Fruit fly (Drosophila melanogaster): Measurements from ENCODE around the gene DCX-EMAP.
A peak's percentile ranks its signal among the peaks of the same experiment; 100 is the strongest.

Gene DCX-EMAP

DNA sequence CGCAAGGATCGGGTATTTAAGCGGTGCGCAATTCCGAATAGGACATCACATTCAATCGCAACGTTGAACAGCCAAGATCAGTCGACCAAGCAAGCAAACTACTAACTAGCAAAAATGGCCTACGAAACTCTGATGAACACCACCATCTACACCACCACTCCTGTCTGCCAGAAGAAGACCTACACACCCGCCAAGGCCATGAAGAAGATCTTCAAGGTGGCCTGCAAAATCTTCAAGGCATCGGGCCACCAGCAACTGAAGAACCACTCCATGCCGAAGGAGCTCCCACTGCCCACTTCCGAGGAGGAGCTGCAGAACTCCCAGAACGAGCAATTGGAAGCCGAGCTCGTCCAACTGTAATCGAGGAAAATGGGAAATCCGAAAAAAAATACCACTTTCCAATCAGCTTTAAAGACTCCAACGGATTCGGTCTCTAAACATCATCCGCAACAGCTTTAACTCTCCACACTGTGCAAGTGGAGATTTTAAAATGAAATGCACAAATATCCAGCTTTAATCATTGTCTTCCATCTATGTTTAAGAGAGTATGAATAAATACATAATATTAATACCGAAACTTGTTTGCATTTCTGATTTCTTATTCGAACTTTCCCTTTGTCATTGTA lies 69.1 kb downstream of the DCX-EMAP start, which contains the start of gene Brd (continued):
- peak; percentile 22 for TF ChIP-seq chn (GFP tag; optimal IDR thresholded peaks at IDR 0.05)
- peak; percentile 73 for TF ChIP-seq Tbp (GFP tag; optimal IDR thresholded peaks at IDR 0.05)
- no peak for TF ChIP-seq CG9215 (GFP tag; IDR thresholded peaks at IDR 0.05)
- TF ChIP-seq prd (optimal IDR thresholded peaks at IDR 0.05): no peak
- TF ChIP-seq prd (GFP tag; IDR thresholded peaks at IDR 0.05): peak; percentile 23; the same call in 1 of the 3 replicates
- peak; percentile 31 for TF ChIP-seq oc (tag; optimal IDR thresholded peaks at IDR 0.05)
- TF ChIP-seq CG9876 (GFP tag; optimal IDR thresholded peaks at IDR 0.05): peak; percentile 25
- peak; percentile 31; the same call in 1 of the 2 replicates for TF ChIP-seq CG4404 (GFP tag; IDR thresholded peaks at IDR 0.05)
- TF ChIP-seq sens (GFP tag): peak; percentile 5
- TF ChIP-seq Hmr (GFP tag; optimal IDR thresholded peaks at IDR 0.05): no peak

DNA sequence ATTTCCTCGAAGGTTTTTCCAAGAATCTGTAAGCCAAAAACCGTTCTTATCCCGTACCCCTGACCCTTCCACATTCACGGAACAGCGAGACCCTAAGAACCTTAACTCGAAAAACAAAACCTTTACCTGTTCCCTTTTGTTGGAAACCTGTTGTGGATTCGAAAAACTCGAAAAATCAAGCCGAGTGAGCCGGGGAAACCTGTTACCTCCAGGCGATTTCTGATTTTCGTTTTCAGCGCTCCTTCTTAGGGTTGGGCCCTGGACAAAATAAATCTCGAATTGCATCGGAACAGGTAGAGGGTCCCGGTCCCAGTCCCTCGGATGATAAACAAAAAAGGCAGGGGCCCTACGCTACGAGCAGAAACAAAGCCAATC lies 69.6 kb downstream of the DCX-EMAP start:
- TF ChIP-seq CG7271 (tag; optimal IDR thresholded peaks at IDR 0.05): no peak
- TF ChIP-seq crol (GFP tag; IDR thresholded peaks at IDR 0.05): peak; percentile 39
- TF ChIP-seq CG7963 (GFP tag; IDR thresholded peaks at IDR 0.05; ENCODE audit: partially characterized antibody): no peak
- TF ChIP-seq lab (GFP tag; optimal IDR thresholded peaks at IDR 0.05): no peak
- TF ChIP-seq CG8359 (GFP tag; optimal IDR thresholded peaks at IDR 0.05; ENCODE audit: borderline replicate concordance): no peak
- no peak for TF ChIP-seq CG17328 (GFP tag; IDR thresholded peaks at IDR 0.05)
- no peak for TF ChIP-seq CG10431 (GFP tag; optimal IDR thresholded peaks at IDR 0.05)
- no peak for TF ChIP-seq Vsx1 (GFP tag; optimal IDR thresholded peaks at IDR 0.05)
- no peak for TF ChIP-seq HLH4C (GFP tag; IDR thresholded peaks at IDR 0.05; ENCODE audit: partially characterized antibody)
- no peak for TF ChIP-seq dm (GFP tag; optimal IDR thresholded peaks at IDR 0.05)
- no peak for TF ChIP-seq Fer3 (tag; optimal IDR thresholded peaks at IDR 0.05)
- no peak for TF ChIP-seq CG9876 (GFP tag; optimal IDR thresholded peaks at IDR 0.05)
- no peak for TF ChIP-seq trem (tag; optimal IDR thresholded peaks at IDR 0.05)
- no peak for TF ChIP-seq CG1024 (GFP tag; IDR thresholded peaks at IDR 0.05)
- TF ChIP-seq CG12236 (GFP tag; optimal IDR thresholded peaks at IDR 0.05): no peak
- TF ChIP-seq odd (GFP tag; optimal IDR thresholded peaks at IDR 0.05): no peak
- TF ChIP-seq kay (GFP tag; optimal IDR thresholded peaks at IDR 0.05): no peak
- peak; percentile 15; the same call in 1 of the 3 replicates for TF ChIP-seq Opbp (GFP tag; IDR thresholded peaks at IDR 0.05; ENCODE audit: partially characterized antibody)
- no peak for TF ChIP-seq scrt (GFP tag; optimal IDR thresholded peaks at IDR 0.05)
- TF ChIP-seq croc (GFP tag; conservative IDR thresholded peaks at IDR 0.05): no peak
- no peak for TF ChIP-seq CG6272 (GFP tag; IDR thresholded peaks at IDR 0.05)
- no peak for TF ChIP-seq NC2β (GFP tag; optimal IDR thresholded peaks at IDR 0.05)
- peak in 1 of 2 experiments; percentile 92 for TF ChIP-seq tll (GFP tag; optimal IDR thresholded peaks at IDR 0.05)
- TF ChIP-seq Dref (GFP tag; IDR thresholded peaks at IDR 0.05): no peak
- peak; percentile 61 for TF ChIP-seq CG15479 (GFP tag; optimal IDR thresholded peaks at IDR 0.05)
- no peak for TF ChIP-seq zfh2 (GFP tag; optimal IDR thresholded peaks at IDR 0.05)
- TF ChIP-seq Stat92E (GFP tag; optimal IDR thresholded peaks at IDR 0.05): peak in 1 of 3 experiments; percentile 98
- no peak for TF ChIP-seq Hmx (GFP tag; optimal IDR thresholded peaks at IDR 0.05)
- no peak for TF ChIP-seq CG3847 (GFP tag; IDR thresholded peaks at IDR 0.05)
- no peak for TF ChIP-seq knrl (GFP tag; IDR thresholded peaks at IDR 0.05; ENCODE audit: partially characterized antibody)
- no peak for TF ChIP-seq fd102C (GFP tag; optimal IDR thresholded peaks at IDR 0.05)
- TF ChIP-seq tin (GFP tag; optimal IDR thresholded peaks at IDR 0.05): no peak
- no peak for TF ChIP-seq chif (GFP tag; optimal IDR thresholded peaks at IDR 0.05)
- TF ChIP-seq CG43689 (GFP tag; IDR thresholded peaks at IDR 0.05): no peak
- no peak for TF ChIP-seq CG11560 (tag; IDR thresholded peaks at IDR 0.05)
- TF ChIP-seq CG17359 (tag; optimal IDR thresholded peaks at IDR 0.05): no peak
- TF ChIP-seq pzg (GFP tag; optimal IDR thresholded peaks at IDR 0.05): no peak
- no peak for TF ChIP-seq crp (GFP tag; optimal IDR thresholded peaks at IDR 0.05)
- TF ChIP-seq CG8388 (GFP tag; optimal IDR thresholded peaks at IDR 0.05): no peak
